Worm (Caenorhabditis elegans): ENCODE data around the gene efl-1.

- TF ChIP-seq ama-1 (optimal IDR thresholded peaks at IDR 0.05), result no peak
- TF ChIP-seq flt-1 (GFP tag; IDR thresholded peaks at IDR 0.05), result no peak
- no peak for TF ChIP-seq F13C5.2 (tag; optimal IDR thresholded peaks at IDR 0.05)
- no peak for TF ChIP-seq tbx-37 (GFP tag; conservative IDR thresholded peaks at IDR 0.05)
- TF ChIP-seq ets-7 (tag; optimal IDR thresholded peaks at IDR 0.05), result no peak
- TF ChIP-seq ceh-13 (GFP tag; optimal IDR thresholded peaks at IDR 0.05), result no peak
- no peak for TF ChIP-seq hnd-1 (tag; optimal IDR thresholded peaks at IDR 0.05)
- no peak for TF ChIP-seq ceh-36 (tag; optimal IDR thresholded peaks at IDR 0.05)
- TF ChIP-seq hmbx-1 (tag; optimal IDR thresholded peaks at IDR 0.05), result no peak
- TF ChIP-seq hmg-4 (GFP tag; optimal IDR thresholded peaks at IDR 0.05), result no peak
- no peak for TF ChIP-seq aly-1 (tag; optimal IDR thresholded peaks at IDR 0.05)
- no peak for TF ChIP-seq tra-4 (tag; optimal IDR thresholded peaks at IDR 0.05)
- TF ChIP-seq sea-1 (GFP tag; conservative IDR thresholded peaks at IDR 0.05), result no peak
Observed at ce11 chrV:16987035-16987434, 21.6 kb upstream of the efl-1 start, which contains the start of gene Y102A5C.40.

Measured in whole organism, early embryonic.